Fruit fly (Drosophila melanogaster) whole organism, adult: ENCODE results near the gene CG31437.

ENCODE experiments used
- CG12768 ChIP-seq: fragments of 200-800 bp; sonication (Bioruptor generic); optimal IDR thresholded peaks from 2 replicates; lab custom pipeline; 2017; ENCODE audit warnings: missing biosample characterization, missing genetic modification characterization, mild to moderate bottlenecking, moderate library complexity, missing genetic modification reagents
- CG1620 ChIP-seq: fragments of 200-800 bp; sonication (Bioruptor generic); optimal IDR thresholded peaks from 2 replicates; lab custom pipeline; 2016; ENCODE audit warnings: missing biosample characterization, missing genetic modification characterization
- CG7045 ChIP-seq: fragments of 200-800 bp; sonication (Bioruptor generic); optimal IDR thresholded peaks from 2 replicates; lab custom pipeline; 2017; ENCODE audit warnings: missing biosample characterization, mild to moderate bottlenecking, missing genetic modification characterization
- Clk ChIP-seq: fragments of 200-800 bp; sonication (Bioruptor generic); optimal IDR thresholded peaks from 2 replicates; lab custom pipeline; 2017; ENCODE audit warnings: missing biosample characterization, missing genetic modification characterization
- Hr96 ChIP-seq: fragments of 200-800 bp; sonication (Bioruptor generic); optimal IDR thresholded peaks from 2 replicates; lab custom pipeline; 2016; ENCODE audit warnings: missing biosample characterization, missing genetic modification characterization
- cnc ChIP-seq, 2 experiments: fragments of >200 bp; optimal IDR thresholded peaks; 2 replicates each; lab custom pipeline; 2017
- kay ChIP-seq: fragments of 200-800 bp; sonication (Bioruptor generic); peaks from one replicate; lab custom pipeline; 2016; ENCODE audit warnings: missing biosample characterization, missing genetic modification characterization, borderline replicate concordance
- ovo ChIP-seq: fragments of 200-800 bp; sonication (Bioruptor generic); optimal IDR thresholded peaks from 2 replicates; lab custom pipeline; 2016; ENCODE audit warnings: missing biosample characterization, missing genetic modification characterization
- pad ChIP-seq: fragments of 200-800 bp; sonication (Bioruptor generic); optimal IDR thresholded peaks from 3 replicates; lab custom pipeline; 2017; ENCODE audit warnings: missing biosample characterization, missing genetic modification characterization, mild to moderate bottlenecking, moderate library complexity, missing genetic modification reagents
- toe ChIP-seq: fragments of 200-800 bp; sonication (Bioruptor generic); optimal IDR thresholded peaks from 2 replicates; lab custom pipeline; 2016; ENCODE audit warnings: missing biosample characterization, missing genetic modification characterization

- TF ChIP-seq Hr96 (no peak), pad (GFP tag; lab: Kevin White, UChicago) (no peak), cnc (optimal IDR thresholded peaks at IDR 0.05; lab: Kevin White, UChicago) (no peak), ovo (GFP tag; lab: Kevin White, UChicago) (no peak), CG7045 (GFP tag; lab: Kevin White, UChicago) (no peak), Clk (GFP tag; lab: Kevin White, UChicago) (no peak), CG1620 (GFP tag; lab: Kevin White, UChicago) (no peak), toe (GFP tag; lab: Kevin White, UChicago) (no peak), kay (GFP tag; lab: Kevin White, UChicago) (no peak), CG12768 (GFP tag; lab: Kevin White, UChicago) (no peak)
Observed at dm6 chr3R:25346899-25347298, 36.6 kb upstream of the CG31437 start, which contains the start of gene tobi.
